Worm (Caenorhabditis elegans): ENCODE data around the gene msrp-7.
A peak's percentile ranks its signal among the peaks of the same experiment; 100 is the strongest.

The msrp-7 gene

DNA sequence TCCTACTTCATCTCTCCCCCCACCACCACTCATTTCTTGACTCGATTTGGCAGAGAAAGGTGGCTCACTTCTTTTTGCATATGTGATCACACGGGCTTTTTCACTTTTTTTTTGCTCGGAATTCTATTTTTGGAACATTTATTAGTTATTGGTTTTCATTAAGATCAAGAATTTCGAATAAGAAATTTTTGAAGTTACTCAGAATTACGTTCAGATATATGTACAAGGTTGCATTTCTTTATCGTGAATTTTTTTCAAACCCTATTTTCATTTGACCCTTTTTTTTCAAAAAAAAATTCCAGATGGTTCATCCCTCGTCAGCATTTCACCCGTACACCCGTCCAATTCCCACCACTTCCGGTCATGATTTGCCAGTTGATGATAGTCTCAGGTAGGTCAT is 5.4 kb upstream of the msrp-7 start, which contains the start of gene ceh-62:
Gene ceh-62, plus strand, starts transcription at position 301 of the 400 bp plus-strand sequence.
- TF ChIP-seq ceh-88 (GFP tag; IDR thresholded peaks at IDR 0.05) (no peak), C16A3.4 (tag; optimal IDR thresholded peaks at IDR 0.05) (no peak), fkh-8 (tag; optimal IDR thresholded peaks at IDR 0.05) (no peak), isw-1 (GFP tag; IDR thresholded peaks at IDR 0.05) (no peak), nhr-71 (tag; optimal IDR thresholded peaks at IDR 0.05) (no peak), ztf-11 (tag; optimal IDR thresholded peaks at IDR 0.05) (no peak), dpl-1 (GFP tag; optimal IDR thresholded peaks at IDR 0.05) (no peak), nhr-28 (tag; optimal IDR thresholded peaks at IDR 0.05) (no peak), nhr-237 (tag; optimal IDR thresholded peaks at IDR 0.05) (no peak), hlh-4 (tag; optimal IDR thresholded peaks at IDR 0.05) (no peak), vab-15 (tag; optimal IDR thresholded peaks at IDR 0.05) (no peak), snpc-4 (tag; optimal IDR thresholded peaks at IDR 0.05) (no peak), fkh-4 (tag; optimal IDR thresholded peaks at IDR 0.05; ENCODE audit: borderline replicate concordance) (no peak), nhr-77 (tag; optimal IDR thresholded peaks at IDR 0.05) (no peak), ceh-90 (tag; optimal IDR thresholded peaks at IDR 0.05) (no peak), sptf-1 (tag; optimal IDR thresholded peaks at IDR 0.05) (no peak), tlp-1 (tag; optimal IDR thresholded peaks at IDR 0.05) (no peak), ztf-4 (tag; optimal IDR thresholded peaks at IDR 0.05) (no peak)

- TF ChIP-seq ztf-11 (tag; optimal IDR thresholded peaks at IDR 0.05) (no peak), efl-3 (GFP tag; optimal IDR thresholded peaks at IDR 0.05) (no peak), nhr-11 (tag; optimal IDR thresholded peaks at IDR 0.05) (no peak), ceh-90 (tag; optimal IDR thresholded peaks at IDR 0.05) (no peak), nhr-77 (tag; optimal IDR thresholded peaks at IDR 0.05) (no peak), tbx-2 (tag; optimal IDR thresholded peaks at IDR 0.05) (no peak)
Observed at ce11 chrII:10808708-10809343, 2.0 kb upstream of the msrp-7 start, which contains the start of gene R06F6.14. Gene R06F6.14 (plus strand): TSS chrII:10809293.

ce11 chrII:10819928-10820423 is 9.2 kb downstream of the msrp-7 start, which contains the start of gene R06F6.8:
Gene R06F6.8 (minus strand): TSS chrII:10819978.
- TF ChIP-seq C16A3.4 (tag; optimal IDR thresholded peaks at IDR 0.05) (peak; percentile 19), lsy-2 (tag; optimal IDR thresholded peaks at IDR 0.05) (peak in 1 of 2 experiments; percentile 59), ceh-82 (tag; optimal IDR thresholded peaks at IDR 0.05) (peak in 1 of 3 experiments; percentile 20), dpl-1 (GFP tag; optimal IDR thresholded peaks at IDR 0.05) (peak; percentile 33 to 70 (median 51)), lin-35 (GFP tag; optimal IDR thresholded peaks at IDR 0.05) (peak; percentile 34 to 62), mep-1 (tag; optimal IDR thresholded peaks at IDR 0.05) (peak; percentile 59), efl-3 (GFP tag; optimal IDR thresholded peaks at IDR 0.05) (no peak), nhr-71 (tag; optimal IDR thresholded peaks at IDR 0.05) (peak; percentile 25), F16B12.6 (tag; optimal IDR thresholded peaks at IDR 0.05) (peak; percentile 32), elt-3 (tag; optimal IDR thresholded peaks at IDR 0.05) (peak in 1 of 6 experiments; percentile 22), tlp-1 (tag; optimal IDR thresholded peaks at IDR 0.05) (no peak), ceh-90 (tag; optimal IDR thresholded peaks at IDR 0.05) (no peak), skn-1 (tag; optimal IDR thresholded peaks at IDR 0.05) (peak; percentile 15), unc-130 (tag; optimal IDR thresholded peaks at IDR 0.05) (peak; percentile 23), efl-1 (optimal IDR thresholded peaks at IDR 0.05) (peak; percentile 56 to 58), efl-1 (GFP tag; optimal IDR thresholded peaks at IDR 0.05 in 1 of 2) (peak; percentile 58 to 95), pag-3 (tag; optimal IDR thresholded peaks at IDR 0.05; ENCODE audit: borderline replicate concordance, insufficient read depth) (no peak), nhr-20 (tag; optimal IDR thresholded peaks at IDR 0.05) (no peak), lin-15B (tag; optimal IDR thresholded peaks at IDR 0.05) (peak; percentile 48)

- TF ChIP-seq C04F5.9 (tag; optimal IDR thresholded peaks at IDR 0.05): no peak
- TF ChIP-seq mef-2 (tag; optimal IDR thresholded peaks at IDR 0.05): no peak
- TF ChIP-seq lir-3 (tag; optimal IDR thresholded peaks at IDR 0.05; ENCODE audit: poor library complexity): no peak
- TF ChIP-seq blmp-1 (tag; optimal IDR thresholded peaks at IDR 0.05): peak; percentile 16
- TF ChIP-seq sptf-1 (tag; optimal IDR thresholded peaks at IDR 0.05): no peak
- no peak for TF ChIP-seq ceh-8 (GFP tag; optimal IDR thresholded peaks at IDR 0.05)
- no peak for TF ChIP-seq hlh-4 (tag; optimal IDR thresholded peaks at IDR 0.05)
- TF ChIP-seq unc-86 (tag; optimal IDR thresholded peaks at IDR 0.05): no peak
- no peak for TF ChIP-seq alr-1 (tag; optimal IDR thresholded peaks at IDR 0.05; ENCODE audit: borderline replicate concordance)
- TF ChIP-seq lin-35 (GFP tag; optimal IDR thresholded peaks at IDR 0.05): peak in 1 of 2 experiments; percentile 15
Observed at ce11 chrII:10820679-10821078, 9.9 kb downstream of the msrp-7 start, which contains the start of gene ech-4. Gene ech-4 (plus strand): TSS chrII:10821031.
